Worm (Caenorhabditis elegans): ENCODE data around the gene K04C2.3.

K04C2.3 gene

DNA sequence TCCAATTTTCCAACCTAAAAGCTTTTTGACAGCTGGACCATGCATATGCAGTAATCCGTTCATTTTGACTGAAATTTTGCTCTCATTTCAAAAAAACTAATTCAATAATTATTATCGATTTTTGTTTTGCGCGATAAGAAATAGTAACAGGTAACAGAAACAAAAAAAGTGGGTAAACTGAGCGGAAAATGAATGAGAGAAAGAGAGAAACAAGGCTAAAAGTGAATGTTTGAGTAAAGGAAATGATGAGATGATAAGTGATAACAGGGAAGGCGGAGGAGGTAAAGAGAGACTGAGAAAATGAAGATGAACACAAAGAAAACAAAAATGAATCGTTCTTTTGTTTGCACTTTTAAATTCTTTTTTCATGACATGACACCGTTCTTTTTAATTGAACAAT is 9.0 kb upstream of the K04C2.3 start, which contains the start of gene sma-3:
TSS of gene sma-3 (minus strand) at position 68 of the 400 bp plus-strand sequence.
- no peak for TF ChIP-seq flt-1 (GFP tag; IDR thresholded peaks at IDR 0.05)
- no peak for TF ChIP-seq T22C8.4 (GFP tag; IDR thresholded peaks at IDR 0.05)
- no peak for TF ChIP-seq cog-1 (tag; optimal IDR thresholded peaks at IDR 0.05)
- TF ChIP-seq tab-1 (GFP tag; IDR thresholded peaks at IDR 0.05): no peak
- no peak for TF ChIP-seq ztf-23 (GFP tag; IDR thresholded peaks at IDR 0.05)
- TF ChIP-seq ztf-29 (GFP tag; IDR thresholded peaks at IDR 0.05): no peak
- TF ChIP-seq klf-2 (GFP tag; conservative IDR thresholded peaks at IDR 0.05): no peak
- no peak for TF ChIP-seq med-1 (GFP tag; optimal IDR thresholded peaks at IDR 0.05; ENCODE audit: insufficient read depth)
- TF ChIP-seq ref-1 (GFP tag; conservative IDR thresholded peaks at IDR 0.05): no peak

DNA sequence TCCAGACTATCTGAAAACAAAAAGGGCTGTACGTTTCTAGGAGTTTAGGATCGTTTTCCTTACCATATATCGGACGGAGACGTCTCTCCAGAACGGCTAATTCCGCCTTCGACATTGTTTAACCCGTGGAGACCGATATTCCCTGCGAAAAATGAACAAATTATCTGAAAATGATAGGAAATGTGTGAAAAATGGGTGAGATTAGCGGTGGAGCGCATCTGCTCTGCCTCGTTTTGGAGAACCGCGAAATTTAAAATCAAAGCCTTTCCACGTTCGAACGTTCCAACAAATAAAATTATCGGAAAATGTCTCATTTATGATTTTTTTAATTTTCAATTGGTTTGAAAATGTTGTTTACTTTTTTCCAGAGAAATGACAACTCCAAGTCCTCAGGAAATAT is 3.6 kb upstream of the K04C2.3 start, which contains the start of the genes cra-1 and kbp-1:
TSS of gene cra-1 (minus strand) at position 193 of the 400 bp plus-strand sequence.
TSS of gene kbp-1 (plus strand) at position 366 of the 400 bp plus-strand sequence.
- TF ChIP-seq tab-1 (GFP tag; IDR thresholded peaks at IDR 0.05): no peak

DNA sequence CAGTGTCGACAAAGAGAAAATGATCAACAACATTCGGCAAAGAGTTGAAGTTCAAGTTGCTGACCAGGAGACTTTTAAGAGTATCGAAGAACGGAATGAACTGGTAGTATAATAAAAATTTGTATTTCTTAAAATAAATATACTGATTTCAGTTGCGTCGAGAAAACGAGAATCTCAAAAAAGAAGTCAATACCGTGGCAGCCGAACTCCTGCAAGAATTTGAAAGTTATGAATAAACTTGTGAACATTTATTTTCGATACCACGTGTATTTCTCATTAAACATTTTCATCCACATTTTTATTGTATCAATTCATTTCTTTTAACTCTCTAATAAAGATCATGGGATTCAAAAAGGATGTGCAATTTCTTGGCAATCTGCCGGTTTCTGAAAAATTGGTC is 2.9 kb upstream of the K04C2.3 start, which contains the start of gene K04C2.8:
TSS of gene K04C2.8 (plus strand) at position 301 of the 400 bp plus-strand sequence.
- no peak for TF ChIP-seq flt-1 (GFP tag; IDR thresholded peaks at IDR 0.05)
- TF ChIP-seq cog-1 (tag; optimal IDR thresholded peaks at IDR 0.05): no peak
- no peak for TF ChIP-seq klf-2 (GFP tag; conservative IDR thresholded peaks at IDR 0.05)
- no peak for TF ChIP-seq ztf-29 (GFP tag; IDR thresholded peaks at IDR 0.05)
- TF ChIP-seq ztf-23 (GFP tag; IDR thresholded peaks at IDR 0.05): no peak
- no peak for TF ChIP-seq med-1 (GFP tag; optimal IDR thresholded peaks at IDR 0.05; ENCODE audit: insufficient read depth)
- TF ChIP-seq ref-1 (GFP tag; conservative IDR thresholded peaks at IDR 0.05): no peak
- TF ChIP-seq tab-1 (GFP tag; IDR thresholded peaks at IDR 0.05): no peak
- no peak for TF ChIP-seq T22C8.4 (GFP tag; IDR thresholded peaks at IDR 0.05)

DNA sequence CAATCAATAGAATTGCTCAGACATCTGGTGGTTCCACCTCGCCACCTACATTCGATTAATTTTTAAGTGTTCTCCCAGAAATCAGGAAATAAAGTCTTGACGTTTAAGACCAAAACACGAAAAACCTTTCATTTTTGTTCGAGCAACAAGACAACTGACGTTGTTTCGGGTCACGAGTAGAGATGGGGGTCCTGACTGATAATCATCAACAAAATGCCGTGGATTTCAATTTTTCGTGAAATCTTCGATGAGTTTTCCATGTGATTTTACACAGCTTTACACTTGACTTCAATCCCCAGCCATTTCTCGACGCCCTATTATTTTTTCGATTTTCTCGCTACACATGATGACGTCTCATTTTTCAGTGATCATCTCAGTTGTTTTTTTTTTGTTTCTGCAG is 1.8 kb upstream of the K04C2.3 start:
- TF ChIP-seq tab-1 (GFP tag; IDR thresholded peaks at IDR 0.05): no peak
- TF ChIP-seq T22C8.4 (GFP tag; IDR thresholded peaks at IDR 0.05): no peak
- TF ChIP-seq ref-1 (GFP tag; conservative IDR thresholded peaks at IDR 0.05): no peak
- no peak for TF ChIP-seq med-1 (GFP tag; optimal IDR thresholded peaks at IDR 0.05; ENCODE audit: insufficient read depth)
- TF ChIP-seq flt-1 (GFP tag; IDR thresholded peaks at IDR 0.05): no peak
- no peak for TF ChIP-seq ztf-29 (GFP tag; IDR thresholded peaks at IDR 0.05)
- TF ChIP-seq ztf-23 (GFP tag; IDR thresholded peaks at IDR 0.05): no peak
- no peak for TF ChIP-seq cog-1 (tag; optimal IDR thresholded peaks at IDR 0.05)
- no peak for TF ChIP-seq klf-2 (GFP tag; conservative IDR thresholded peaks at IDR 0.05)

DNA sequence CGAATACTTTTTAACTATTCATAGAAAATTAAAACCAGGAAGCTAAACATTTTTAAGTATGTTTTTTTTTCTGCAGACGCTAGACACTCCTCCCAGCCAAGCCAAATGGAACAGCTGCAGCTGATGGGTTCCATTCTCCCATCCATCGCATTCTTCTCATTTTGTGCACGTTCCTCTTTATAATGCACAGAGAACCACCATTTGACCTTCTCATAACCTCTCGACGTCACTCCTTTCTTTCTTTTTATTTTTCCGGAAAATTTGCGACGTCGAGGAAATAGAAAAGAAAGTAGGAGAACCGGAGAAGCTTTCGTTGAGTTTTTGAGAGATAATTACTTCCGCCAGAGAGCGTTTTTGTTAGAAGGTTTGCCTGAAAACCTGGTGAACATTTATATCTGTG is 1.2 kb upstream of the K04C2.3 start:
- TF ChIP-seq ref-1 (GFP tag; conservative IDR thresholded peaks at IDR 0.05): no peak
- TF ChIP-seq ztf-23 (GFP tag; IDR thresholded peaks at IDR 0.05): no peak
- no peak for TF ChIP-seq tab-1 (GFP tag; IDR thresholded peaks at IDR 0.05)
- no peak for TF ChIP-seq ztf-29 (GFP tag; IDR thresholded peaks at IDR 0.05)
- TF ChIP-seq cog-1 (tag; optimal IDR thresholded peaks at IDR 0.05): no peak
- no peak for TF ChIP-seq flt-1 (GFP tag; IDR thresholded peaks at IDR 0.05)
- no peak for TF ChIP-seq med-1 (GFP tag; optimal IDR thresholded peaks at IDR 0.05; ENCODE audit: insufficient read depth)
- no peak for TF ChIP-seq klf-2 (GFP tag; conservative IDR thresholded peaks at IDR 0.05)
- TF ChIP-seq T22C8.4 (GFP tag; IDR thresholded peaks at IDR 0.05): no peak

DNA sequence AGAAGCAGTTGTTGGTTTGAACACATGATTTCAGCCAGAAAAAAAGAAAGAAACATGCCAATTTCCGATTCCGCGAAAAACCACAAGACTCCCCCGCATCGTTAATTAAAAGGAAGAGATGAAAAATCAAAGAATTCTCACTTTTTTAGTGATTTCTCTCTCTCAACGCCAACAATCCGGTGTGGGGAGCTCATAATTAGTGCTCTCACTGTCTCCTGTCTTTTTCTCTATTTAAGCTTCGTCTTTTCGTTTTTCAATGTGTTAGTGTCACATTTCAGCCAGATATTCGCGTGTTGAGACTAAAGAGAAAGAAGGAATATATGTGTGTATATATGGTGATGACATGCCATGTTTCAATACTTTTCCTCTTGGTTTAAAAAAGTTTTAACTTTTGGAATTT is 835 bp downstream of the K04C2.3 start:
- TF ChIP-seq klf-2 (GFP tag; conservative IDR thresholded peaks at IDR 0.05): no peak
- no peak for TF ChIP-seq tab-1 (GFP tag; IDR thresholded peaks at IDR 0.05)
- no peak for TF ChIP-seq cog-1 (tag; optimal IDR thresholded peaks at IDR 0.05)
- no peak for TF ChIP-seq flt-1 (GFP tag; IDR thresholded peaks at IDR 0.05)
- no peak for TF ChIP-seq ref-1 (GFP tag; conservative IDR thresholded peaks at IDR 0.05)
- TF ChIP-seq med-1 (GFP tag; optimal IDR thresholded peaks at IDR 0.05; ENCODE audit: insufficient read depth): no peak
- TF ChIP-seq ztf-29 (GFP tag; IDR thresholded peaks at IDR 0.05): no peak
- no peak for TF ChIP-seq T22C8.4 (GFP tag; IDR thresholded peaks at IDR 0.05)
- TF ChIP-seq ztf-23 (GFP tag; IDR thresholded peaks at IDR 0.05): no peak

DNA sequence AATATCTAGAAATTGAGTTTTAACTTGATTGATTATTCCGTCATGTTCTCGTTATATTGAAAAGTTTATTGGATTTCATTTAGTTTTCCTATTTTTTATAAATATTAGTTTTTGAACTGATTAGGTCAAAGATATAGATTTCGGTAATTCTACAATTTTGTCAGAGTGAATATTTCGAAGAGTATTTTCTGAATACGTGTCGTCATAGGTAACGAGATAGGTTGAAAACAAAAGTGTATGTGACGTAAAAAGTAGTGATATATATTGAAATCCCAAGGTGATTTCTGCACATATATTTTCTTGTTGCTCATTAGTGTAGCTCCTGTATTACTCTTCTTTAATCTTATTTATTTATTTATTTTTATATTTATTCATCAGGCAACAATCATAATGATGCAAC is 7.9 kb downstream of the K04C2.3 start, which contains the start of gene K04C2.7:
TSS of gene K04C2.7 (plus strand) at position 301 of the 400 bp plus-strand sequence.
- TF ChIP-seq flt-1 (GFP tag; IDR thresholded peaks at IDR 0.05) (no peak), ref-1 (GFP tag; conservative IDR thresholded peaks at IDR 0.05) (no peak), klf-2 (GFP tag; conservative IDR thresholded peaks at IDR 0.05) (no peak), T22C8.4 (GFP tag; IDR thresholded peaks at IDR 0.05) (no peak), cog-1 (tag; optimal IDR thresholded peaks at IDR 0.05) (no peak), ztf-29 (GFP tag; IDR thresholded peaks at IDR 0.05) (no peak), ztf-23 (GFP tag; IDR thresholded peaks at IDR 0.05) (no peak), med-1 (GFP tag; optimal IDR thresholded peaks at IDR 0.05; ENCODE audit: insufficient read depth) (no peak), tab-1 (GFP tag; IDR thresholded peaks at IDR 0.05) (no peak)

DNA sequence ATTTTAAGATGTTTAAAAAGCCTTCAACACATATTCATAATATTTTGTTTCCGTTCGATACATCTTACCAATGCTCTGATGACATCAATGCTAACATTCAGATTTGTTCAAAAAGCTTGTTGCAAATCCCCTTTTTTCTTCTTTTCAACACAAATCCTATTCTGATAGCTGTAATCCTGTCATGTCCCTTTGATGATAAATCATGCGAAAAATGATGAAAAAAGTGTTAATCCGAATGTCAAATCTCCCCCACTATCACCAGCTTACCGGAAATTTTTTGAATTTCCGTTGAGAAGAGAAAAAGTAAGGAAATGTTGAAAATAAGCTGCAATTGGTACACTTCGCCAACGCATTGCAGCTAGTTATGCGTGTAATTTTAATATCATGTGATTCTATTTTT is 8.9 kb downstream of the K04C2.3 start:
- no peak for TF ChIP-seq ref-1 (GFP tag; conservative IDR thresholded peaks at IDR 0.05)
- no peak for TF ChIP-seq klf-2 (GFP tag; conservative IDR thresholded peaks at IDR 0.05)
- no peak for TF ChIP-seq med-1 (GFP tag; optimal IDR thresholded peaks at IDR 0.05; ENCODE audit: insufficient read depth)
- TF ChIP-seq ztf-23 (GFP tag; IDR thresholded peaks at IDR 0.05): no peak
- no peak for TF ChIP-seq flt-1 (GFP tag; IDR thresholded peaks at IDR 0.05)
- TF ChIP-seq cog-1 (tag; optimal IDR thresholded peaks at IDR 0.05): no peak
- TF ChIP-seq ztf-29 (GFP tag; IDR thresholded peaks at IDR 0.05): no peak
- no peak for TF ChIP-seq T22C8.4 (GFP tag; IDR thresholded peaks at IDR 0.05)
- TF ChIP-seq tab-1 (GFP tag; IDR thresholded peaks at IDR 0.05): no peak

DNA sequence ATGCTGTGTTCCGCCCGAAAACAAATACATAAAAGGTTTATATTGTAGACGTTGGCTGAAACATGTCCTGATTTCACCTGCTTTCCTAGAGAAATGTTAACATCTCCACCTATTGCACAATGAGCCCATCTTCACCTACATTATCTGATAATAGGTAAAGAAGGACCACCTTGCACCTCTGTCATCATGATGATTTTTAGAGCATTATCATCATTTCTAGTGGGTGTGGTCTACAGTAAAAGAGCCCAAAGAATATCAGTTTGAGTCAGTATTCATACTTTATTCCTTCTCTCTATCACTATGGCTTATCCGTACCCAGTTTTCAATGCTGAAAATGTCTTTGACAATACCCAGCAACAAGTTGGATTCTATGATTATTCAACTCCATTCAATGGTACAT is 11.3 kb downstream of the K04C2.3 start, which contains the start of gene med-2:
TSS of gene med-2 (plus strand) at position 301 of the 400 bp plus-strand sequence.
- TF ChIP-seq klf-2 (GFP tag; conservative IDR thresholded peaks at IDR 0.05) (no peak), T22C8.4 (GFP tag; IDR thresholded peaks at IDR 0.05) (no peak), med-1 (GFP tag; optimal IDR thresholded peaks at IDR 0.05; ENCODE audit: insufficient read depth) (no peak), flt-1 (GFP tag; IDR thresholded peaks at IDR 0.05) (no peak), ztf-29 (GFP tag; IDR thresholded peaks at IDR 0.05) (no peak)

DNA sequence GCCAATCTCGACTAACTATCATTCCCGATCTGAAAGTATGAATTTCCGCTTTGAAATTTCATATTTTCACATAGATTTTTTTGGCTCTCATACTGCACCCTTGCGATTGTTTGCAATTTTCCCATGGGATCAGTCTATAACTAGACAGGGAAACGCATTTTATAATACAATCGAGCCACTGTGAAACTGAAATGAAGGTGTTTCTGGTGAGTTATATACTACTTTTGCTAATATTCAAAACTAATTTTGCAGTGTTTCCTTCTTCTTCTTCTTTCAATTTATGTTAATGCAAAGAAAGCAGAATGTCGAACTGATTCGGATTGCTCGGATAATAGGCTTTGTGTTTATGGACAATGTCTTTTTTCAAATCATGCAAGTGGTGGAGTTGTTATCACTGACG is 13.0 kb downstream of the K04C2.3 start:
- no peak for TF ChIP-seq cog-1 (tag; optimal IDR thresholded peaks at IDR 0.05)
- TF ChIP-seq ztf-29 (GFP tag; IDR thresholded peaks at IDR 0.05): no peak
- no peak for TF ChIP-seq flt-1 (GFP tag; IDR thresholded peaks at IDR 0.05)
- no peak for TF ChIP-seq med-1 (GFP tag; optimal IDR thresholded peaks at IDR 0.05; ENCODE audit: insufficient read depth)
- TF ChIP-seq T22C8.4 (GFP tag; IDR thresholded peaks at IDR 0.05): no peak
- TF ChIP-seq tab-1 (GFP tag; IDR thresholded peaks at IDR 0.05): no peak
- no peak for TF ChIP-seq ref-1 (GFP tag; conservative IDR thresholded peaks at IDR 0.05)
- TF ChIP-seq klf-2 (GFP tag; conservative IDR thresholded peaks at IDR 0.05): no peak
- no peak for TF ChIP-seq ztf-23 (GFP tag; IDR thresholded peaks at IDR 0.05)
